Fruit fly (Drosophila melanogaster) whole organism, embryonic: ENCODE measurements around the gene CG43439.
A peak's percentile ranks its signal among the peaks of the same experiment; 100 is the strongest.

Experiments
- BEAF-32 ChIP-seq: fragments of 200-800 bp; sonication (Bioruptor generic); optimal IDR thresholded peaks from 3 replicates; lab custom pipeline; 2017; ENCODE audit warnings: missing biosample characterization, missing genetic modification characterization, mild to moderate bottlenecking, moderate library complexity, missing genetic modification reagents
- Blimp-1 ChIP-seq: fragments of 200-800 bp; sonication (Bioruptor generic); optimal IDR thresholded peaks from 3 replicates; lab custom pipeline; 2018; ENCODE audit warnings: missing biosample characterization, missing genetic modification characterization, mild to moderate bottlenecking, moderate library complexity, missing genetic modification reagents
- CG10147 ChIP-seq: fragments of 200-800 bp; sonication (Bioruptor generic); optimal IDR thresholded peaks from 2 replicates; lab custom pipeline; 2019; ENCODE audit warnings: missing biosample characterization, mild to moderate bottlenecking, missing genetic modification characterization, moderate library complexity
- CG10209 ChIP-seq: fragments of 200-800 bp; sonication (Bioruptor generic); optimal IDR thresholded peaks from 3 replicates; lab custom pipeline; 2017; ENCODE audit warnings: missing biosample characterization, mild to moderate bottlenecking, missing genetic modification characterization, missing genetic modification reagents
- CG10543 ChIP-seq: fragments of 200-800 bp; sonication (Bioruptor generic); optimal IDR thresholded peaks from 3 replicates; lab custom pipeline; 2017; ENCODE audit warnings: missing biosample characterization, mild to moderate bottlenecking, missing genetic modification characterization, moderate library complexity
- CG11093 ChIP-seq: fragments of 200-800 bp; sonication (Bioruptor generic); IDR thresholded peaks from 3 replicates; pipeline ENCODE4 v1.3.6; 2022; ENCODE audit warnings: missing biosample characterization, missing genetic modification characterization
- CG11696 ChIP-seq: fragments of 200-800 bp; sonication (Bioruptor generic); IDR thresholded peaks from 2 replicates; pipeline ENCODE4 v1.3.6; 2022; ENCODE audit warnings: missing biosample characterization, missing genetic modification characterization
- CG12744 ChIP-seq: fragments of 200-800 bp; sonication (Bioruptor generic); optimal IDR thresholded peaks from 2 replicates; lab custom pipeline; 2016; ENCODE audit warnings: missing biosample characterization, missing genetic modification characterization
- CG12769 ChIP-seq: fragments of 200-800 bp; sonication (Bioruptor generic); optimal IDR thresholded peaks from 2 replicates; lab custom pipeline; 2019; ENCODE audit warnings: missing biosample characterization, mild to moderate bottlenecking, missing genetic modification characterization, moderate library complexity
- CG13424 ChIP-seq: fragments of 200-800 bp; sonication (Bioruptor generic); optimal IDR thresholded peaks from 2 replicates; lab custom pipeline; 2019; ENCODE audit warnings: missing biosample characterization, mild to moderate bottlenecking, missing genetic modification characterization, moderate library complexity
- CG13894 ChIP-seq: fragments of 200-800 bp; sonication (Bioruptor generic); optimal IDR thresholded peaks from 3 replicates; lab custom pipeline; 2018; ENCODE audit warnings: missing biosample characterization, mild to moderate bottlenecking, missing genetic modification characterization, moderate library complexity
- CG14014 ChIP-seq: fragments of 200-800 bp; sonication (Bioruptor generic); IDR thresholded peaks from 2 replicates; pipeline ENCODE4 v1.3.6; 2022; ENCODE audit warnings: missing biosample characterization, missing genetic modification characterization
- CG14860 ChIP-seq: fragments of 200-800 bp; sonication (Bioruptor generic); IDR thresholded peaks from 3 replicates; pipeline ENCODE4 v1.3.6; 2022; ENCODE audit warnings: missing biosample characterization, missing genetic modification characterization; ENCODE audit not compliant: partially characterized antibody
- CG15479 ChIP-seq: fragments of 200-800 bp; sonication (Bioruptor generic); optimal IDR thresholded peaks from 3 replicates; lab custom pipeline; 2019; ENCODE audit warnings: missing biosample characterization, mild to moderate bottlenecking, missing genetic modification characterization, moderate library complexity
- CG15514 ChIP-seq: fragments of 200-800 bp; sonication (Bioruptor generic); optimal IDR thresholded peaks from 3 replicates; lab custom pipeline; 2017; ENCODE audit warnings: missing biosample characterization, missing genetic modification characterization, mild to moderate bottlenecking, moderate library complexity, missing genetic modification reagents
- CG17359 ChIP-seq: fragments of 200-800 bp; sonication (Bioruptor generic); optimal IDR thresholded peaks from 3 replicates; lab custom pipeline; 2018; ENCODE audit warnings: missing biosample characterization, mild to moderate bottlenecking, missing genetic modification characterization, moderate library complexity
- CG17829 ChIP-seq: fragments of 200-800 bp; optimal IDR thresholded peaks from 2 replicates; lab custom pipeline; 2019; ENCODE audit warnings: missing biosample characterization, mild to moderate bottlenecking, missing genetic modification characterization, moderate library complexity
- CG32767 ChIP-seq: fragments of 200-800 bp; sonication (Bioruptor generic); IDR thresholded peaks from 2 replicates; pipeline ENCODE4 v1.3.6; 2022; ENCODE audit warnings: missing biosample characterization, missing genetic modification characterization
- CG34422 ChIP-seq: fragments of 200-800 bp; sonication (Bioruptor generic); IDR thresholded peaks from 3 replicates; pipeline ENCODE4 v1.3.6; 2022; ENCODE audit warnings: missing biosample characterization, missing genetic modification characterization
- CG4404 ChIP-seq: fragments of 200-800 bp; sonication (Bioruptor generic); IDR thresholded peaks from 2 replicates; pipeline ENCODE4 v1.3.6; 2022; ENCODE audit warnings: missing biosample characterization, missing genetic modification characterization
- CG6272 ChIP-seq: fragments of 200-800 bp; sonication (Bioruptor generic); IDR thresholded peaks from 2 replicates; pipeline ENCODE4 v1.3.6; 2022; ENCODE audit warnings: missing biosample characterization, missing genetic modification characterization
- CG7357 ChIP-seq: fragments of 200-800 bp; sonication (Bioruptor generic); IDR thresholded peaks from 3 replicates; pipeline ENCODE4 v1.3.6; 2022; ENCODE audit warnings: missing biosample characterization, missing genetic modification characterization
- CG8089 ChIP-seq: fragments of 200-800 bp; sonication (Bioruptor generic); optimal IDR thresholded peaks from 3 replicates; lab custom pipeline; 2016; ENCODE audit warnings: missing biosample characterization, missing genetic modification characterization
- CG8281 ChIP-seq: fragments of 200-800 bp; sonication (Bioruptor generic); optimal IDR thresholded peaks from 2 replicates; lab custom pipeline; 2018; ENCODE audit warnings: missing biosample characterization, mild to moderate bottlenecking, missing genetic modification characterization, moderate library complexity
- CG8944 ChIP-seq: fragments of 200-800 bp; sonication (Bioruptor generic); optimal IDR thresholded peaks from 3 replicates; lab custom pipeline; 2016; ENCODE audit warnings: missing biosample characterization, missing genetic modification characterization
- CG9797 ChIP-seq: fragments of 200-800 bp; sonication (Bioruptor generic); optimal IDR thresholded peaks from 3 replicates; lab custom pipeline; 2018; ENCODE audit warnings: missing biosample characterization, mild to moderate bottlenecking, missing genetic modification characterization
- CoRest ChIP-seq: fragments of 200-800 bp; sonication (Bioruptor generic); optimal IDR thresholded peaks from 3 replicates; lab custom pipeline; 2018; ENCODE audit warnings: missing biosample characterization, mild to moderate bottlenecking, missing genetic modification characterization, moderate library complexity
- Dbx ChIP-seq: fragments of 200-800 bp; sonication (Bioruptor generic); IDR thresholded peaks from 3 replicates; pipeline ENCODE4 v1.3.6; 2022; ENCODE audit warnings: missing biosample characterization, missing genetic modification characterization
- E2f2 ChIP-seq: fragments of 200-800 bp; sonication (Bioruptor generic); IDR thresholded peaks from 2 replicates; pipeline ENCODE4 v1.3.6; 2022; ENCODE audit warnings: missing biosample characterization, missing genetic modification characterization
- Ets97D ChIP-seq: fragments of 200-800 bp; sonication (Bioruptor generic); optimal IDR thresholded peaks from 3 replicates; lab custom pipeline; 2016; ENCODE audit warnings: missing biosample characterization, missing genetic modification characterization
- Ptx1 ChIP-seq: fragments of 200-800 bp; sonication (Bioruptor generic); IDR thresholded peaks from 2 replicates; pipeline ENCODE4 v1.3.6; 2022; ENCODE audit warnings: missing biosample characterization, missing genetic modification characterization
- Six4 ChIP-seq: fragments of 200-800 bp; sonication (Bioruptor generic); optimal IDR thresholded peaks from 2 replicates; lab custom pipeline; 2016; ENCODE audit warnings: missing biosample characterization, missing genetic modification characterization
- ac ChIP-seq: fragments of 200-800 bp; sonication (Bioruptor generic); optimal IDR thresholded peaks from 3 replicates; lab custom pipeline; 2017; ENCODE audit warnings: missing biosample characterization, mild to moderate bottlenecking, missing genetic modification characterization
- br ChIP-seq: fragments of >200 bp; optimal IDR thresholded peaks from 2 replicates; lab custom pipeline; 2017
- cas ChIP-seq: fragments of 200-800 bp; sonication (Bioruptor generic); IDR thresholded peaks from 2 replicates; pipeline ENCODE4 v1.3.6; 2022; ENCODE audit warnings: missing biosample characterization, missing genetic modification characterization
- caup ChIP-seq: fragments of 200-800 bp; sonication (Bioruptor generic); optimal IDR thresholded peaks from 3 replicates; lab custom pipeline; 2017; ENCODE audit warnings: missing biosample characterization, mild to moderate bottlenecking, missing genetic modification characterization, moderate library complexity; ENCODE audit not compliant: severe bottlenecking
- croc ChIP-seq: fragments of 200-800 bp; sonication (Bioruptor generic); conservative IDR thresholded peaks from 3 replicates; pipeline ENCODE4 v1.3.6; 2022; ENCODE audit warnings: missing biosample characterization, missing genetic modification characterization
- crol ChIP-seq: fragments of 200-800 bp; sonication (Bioruptor generic); IDR thresholded peaks from 2 replicates; pipeline ENCODE4 v1.3.6; 2022; ENCODE audit warnings: missing biosample characterization, missing genetic modification characterization
- disco-r ChIP-seq: fragments of 200-800 bp; sonication (Bioruptor generic); optimal IDR thresholded peaks from 2 replicates; lab custom pipeline; 2016; ENCODE audit warnings: missing biosample characterization, missing genetic modification characterization
- eve ChIP-seq, 2 experiments: fragments of >200 bp; optimal IDR thresholded peaks; 2 replicates each; lab custom pipeline; 2017; ENCODE audit warnings: missing biosample characterization in 2 of 2, missing genetic modification characterization in 2 of 2
- exex ChIP-seq: fragments of 200-800 bp; sonication (Bioruptor generic); optimal IDR thresholded peaks from 4 replicates; lab custom pipeline; 2018; ENCODE audit warnings: missing biosample characterization, mild to moderate bottlenecking, missing genetic modification characterization, moderate library complexity
- eyg ChIP-seq: fragments of 200-800 bp; sonication (Bioruptor generic); optimal IDR thresholded peaks from 3 replicates; lab custom pipeline; 2016; ENCODE audit warnings: missing biosample characterization, missing genetic modification characterization
- insv ChIP-seq, 2 experiments: fragments of 200-800 bp; sonication (Bioruptor generic); optimal IDR thresholded peaks; 3 replicates each; lab custom pipeline; 2016 to 2018; ENCODE audit warnings: missing biosample characterization in 2 of 2, missing genetic modification characterization in 2 of 2
- inv ChIP-seq: fragments of 200-800 bp; sonication (Bioruptor generic); IDR thresholded peaks from 2 replicates; pipeline ENCODE4 v1.3.6; 2022; ENCODE audit warnings: missing biosample characterization, missing genetic modification characterization; ENCODE audit not compliant: partially characterized antibody
- kah ChIP-seq: fragments of 200-800 bp; sonication (Bioruptor generic); optimal IDR thresholded peaks from 2 replicates; lab custom pipeline; 2018; ENCODE audit warnings: missing biosample characterization, mild to moderate bottlenecking, missing genetic modification characterization
- mirr ChIP-seq: fragments of 200-800 bp; sonication (Bioruptor generic); optimal IDR thresholded peaks from 3 replicates; lab custom pipeline; 2018; ENCODE audit warnings: missing biosample characterization, mild to moderate bottlenecking, missing genetic modification characterization
- pum ChIP-seq: fragments of 200-800 bp; sonication (Bioruptor generic); optimal IDR thresholded peaks from 2 replicates; lab custom pipeline; 2016; ENCODE audit warnings: missing biosample characterization, missing genetic modification characterization
- sr ChIP-seq: fragments of 200-800 bp; sonication (Bioruptor generic); IDR thresholded peaks from 3 replicates; pipeline ENCODE4 v1.3.6; 2022; ENCODE audit warnings: missing biosample characterization, missing genetic modification characterization
- stc ChIP-seq: fragments of 200-800 bp; sonication (Bioruptor generic); IDR thresholded peaks from 2 replicates; pipeline ENCODE4 v1.3.6; 2022; ENCODE audit warnings: missing biosample characterization, missing genetic modification characterization
- zfh2 ChIP-seq: fragments of 200-800 bp; sonication (Bioruptor generic); optimal IDR thresholded peaks from 2 replicates; lab custom pipeline; 2016; ENCODE audit warnings: missing biosample characterization, missing genetic modification characterization

The CG43439 gene

DNA sequence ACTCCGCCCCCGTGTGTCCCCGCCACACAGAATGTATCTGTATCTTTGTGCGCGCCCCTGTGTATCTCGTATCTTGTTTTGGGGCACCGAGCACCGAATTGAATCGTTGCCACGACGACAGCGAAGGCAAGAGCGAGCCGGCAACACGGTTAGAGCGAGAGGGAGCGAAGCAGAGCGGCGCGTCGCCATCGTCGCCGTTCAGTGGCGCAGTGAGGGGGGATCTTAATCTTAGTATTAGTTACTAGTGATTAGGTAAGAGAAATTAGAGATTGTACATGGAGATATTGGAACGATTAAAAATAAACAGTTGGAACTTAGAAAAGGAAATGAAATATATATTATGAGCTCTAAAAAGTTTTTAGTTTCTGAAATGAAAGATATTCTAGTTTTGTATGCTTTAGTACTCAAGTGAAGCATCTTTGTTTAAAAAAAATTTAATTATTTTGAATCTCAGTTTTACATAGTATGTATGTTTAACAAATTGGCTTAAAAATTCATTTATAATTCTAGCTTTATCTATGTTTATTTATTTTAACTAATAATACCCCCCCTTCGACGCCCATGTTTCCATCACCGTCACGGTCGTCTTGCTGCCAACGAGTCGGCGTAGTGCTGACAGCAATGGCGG lies 4.7 kb upstream of the CG43439 start (continued):
- TF ChIP-seq CoRest (tag; lab: Kevin White, UChicago) (peak; percentile 97), mirr (peak; percentile 18), Dbx (GFP tag; lab: Robert Waterston, UW) (peak; percentile 77), Ets97D (no peak), CG6272 (peak; percentile 77), CG34422 (GFP tag; lab: Robert Waterston, UW) (peak; percentile 84), disco-r (no peak), CG4404 (GFP tag; lab: Robert Waterston, UW) (peak; percentile 85), BEAF-32 (GFP tag; lab: Kevin White, UChicago) (no peak), CG11093 (GFP tag; lab: Robert Waterston, UW) (peak; percentile 81), CG7357 (GFP tag; lab: Robert Waterston, UW) (peak; percentile 81), CG13424 (tag; lab: Kevin White, UChicago) (peak; percentile 94), CG10543 (GFP tag; lab: Kevin White, UChicago) (peak; percentile 92), caup (GFP tag; lab: Kevin White, UChicago) (peak; percentile 89), stc (GFP tag; lab: Robert Waterston, UW) (peak; percentile 82), Blimp-1 (GFP tag; lab: Kevin White, UChicago) (peak; percentile 89), CG8089 (GFP tag; lab: Kevin White, UChicago) (peak; percentile 53), CG11696 (GFP tag; lab: Robert Waterston, UW) (0 out of 2 replicates have a peak, but pooled peaks have one; percentile 37), insv (GFP tag; optimal IDR thresholded peaks at IDR 0.05; lab: Kevin White, UChicago) (peak in 1 of 2 experiments; percentile 41), CG15479 (GFP tag; lab: Kevin White, UChicago) (peak; percentile 9), CG9797 (GFP tag; lab: Kevin White, UChicago) (peak; percentile 25), cas (GFP tag; lab: Robert Waterston, UW) (no peak), CG14014 (GFP tag; lab: Robert Waterston, UW) (peak; percentile 51; the same call in 1 of the 2 replicates), kah (GFP tag; lab: Kevin White, UChicago) (peak; percentile 76), CG17359 (tag; lab: Kevin White, UChicago) (peak; percentile 88), crol (GFP tag; lab: Robert Waterston, UW) (peak; percentile 68), Six4 (GFP tag; lab: Kevin White, UChicago) (peak; percentile 83), zfh2 (GFP tag; lab: Kevin White, UChicago) (peak; percentile 64), pum (peak; percentile 73), CG15514 (GFP tag; lab: Kevin White, UChicago) (peak; percentile 63), CG8944 (GFP tag; lab: Kevin White, UChicago) (peak; percentile 63), CG13894 (peak; percentile 77), CG12744 (GFP tag; lab: Kevin White, UChicago) (no peak), CG10147 (GFP tag; lab: Kevin White, UChicago) (peak; percentile 97), CG17829 (tag; lab: Kevin White, UChicago) (peak; percentile 96), croc (peak; percentile 87), br (lab: Kevin White, UChicago) (no peak), CG32767 (GFP tag; lab: Robert Waterston, UW) (peak; percentile 81), Ptx1 (peak; percentile 91), inv (no peak), CG8281 (tag; lab: Kevin White, UChicago) (peak; percentile 81), sr (GFP tag; lab: Robert Waterston, UW) (peak; percentile 45; the same call in 2 of the 3 replicates), CG14860 (GFP tag; lab: Robert Waterston, UW) (no peak), eyg (GFP tag; lab: Kevin White, UChicago) (peak; percentile 51), CG10209 (GFP tag; lab: Kevin White, UChicago) (peak; percentile 94), eve (GFP tag; optimal IDR thresholded peaks at IDR 0.05; lab: Kevin White, UChicago) (peak in 1 of 2 experiments; percentile 90), CG12769 (tag; lab: Kevin White, UChicago) (peak; percentile 33), exex (tag; lab: Kevin White, UChicago) (peak; percentile 64), ac (GFP tag; lab: Kevin White, UChicago) (peak; percentile 65), E2f2 (GFP tag; lab: Robert Waterston, UW) (peak; percentile 63; the same call in 1 of the 2 replicates)
